Fruit fly (Drosophila melanogaster) whole organism, prepupa: ENCODE results near the gene CG12123.
A peak's percentile ranks its signal among the peaks of the same experiment; 100 is the strongest.

Experiments
- CG10669 ChIP-seq: fragments of 200-800 bp; sonication (Bioruptor generic); optimal IDR thresholded peaks from 3 replicates; lab custom pipeline; 2018; ENCODE audit warnings: missing biosample characterization, mild to moderate bottlenecking, missing genetic modification characterization, moderate library complexity
- CG11294 ChIP-seq: fragments of 200-800 bp; sonication (Bioruptor generic); IDR thresholded peaks from 2 replicates; pipeline ENCODE4 v1.3.6; 2022; ENCODE audit warnings: missing biosample characterization, missing genetic modification characterization
- CG11762 ChIP-seq: fragments of 200-800 bp; sonication (Bioruptor generic); optimal IDR thresholded peaks from 3 replicates; lab custom pipeline; 2016; ENCODE audit warnings: missing biosample characterization, missing genetic modification characterization; ENCODE audit not compliant: insufficient read depth
- CG11902 ChIP-seq: fragments of 200-800 bp; sonication (Bioruptor generic); optimal IDR thresholded peaks from 3 replicates; lab custom pipeline; 2016; ENCODE audit warnings: missing biosample characterization, missing genetic modification characterization
- CG15336 ChIP-seq: fragments of 200-800 bp; sonication (Bioruptor generic); IDR thresholded peaks from 2 replicates; pipeline ENCODE4 v1.3.6; 2022; ENCODE audit warnings: missing biosample characterization, missing genetic modification characterization
- CG1621 ChIP-seq: fragments of 200-800 bp; sonication (Bioruptor generic); optimal IDR thresholded peaks from 3 replicates; lab custom pipeline; 2018; ENCODE audit warnings: missing biosample characterization, mild to moderate bottlenecking, missing genetic modification characterization
- CG16779 ChIP-seq: fragments of 200-800 bp; sonication (Bioruptor generic); optimal IDR thresholded peaks from 3 replicates; lab custom pipeline; 2017; ENCODE audit warnings: missing biosample characterization, mild to moderate bottlenecking, missing genetic modification characterization
- CG3032 ChIP-seq: fragments of 200-800 bp; optimal IDR thresholded peaks from 2 replicates; lab custom pipeline; 2019; ENCODE audit warnings: missing biosample characterization, mild to moderate bottlenecking, missing genetic modification characterization, moderate library complexity
- CG31627 ChIP-seq: fragments of 200-800 bp; sonication (Bioruptor generic); optimal IDR thresholded peaks from 3 replicates; lab custom pipeline; 2016; ENCODE audit warnings: missing biosample characterization, missing genetic modification characterization
- CG32006 ChIP-seq: fragments of 200-800 bp; sonication (Bioruptor generic); optimal IDR thresholded peaks from 3 replicates; lab custom pipeline; 2017; ENCODE audit warnings: missing biosample characterization, mild to moderate bottlenecking, missing genetic modification characterization
- CG6163 ChIP-seq: fragments of 200-800 bp; sonication (Bioruptor generic); IDR thresholded peaks from 3 replicates; pipeline ENCODE4 v1.3.6; 2022; ENCODE audit warnings: missing biosample characterization, missing genetic modification characterization
- CG6276 ChIP-seq: fragments of 200-800 bp; sonication (Bioruptor generic); optimal IDR thresholded peaks from 2 replicates; lab custom pipeline; 2017; ENCODE audit warnings: missing biosample characterization, mild to moderate bottlenecking, missing genetic modification characterization
- CG6854 ChIP-seq: fragments of 200-800 bp; sonication (Bioruptor generic); optimal IDR thresholded peaks from 2 replicates; lab custom pipeline; 2017; ENCODE audit warnings: missing biosample characterization, mild to moderate bottlenecking, missing genetic modification characterization
- CG7368 ChIP-seq: fragments of 200-800 bp; sonication (Bioruptor generic); optimal IDR thresholded peaks from 3 replicates; lab custom pipeline; 2016; ENCODE audit warnings: missing biosample characterization, missing genetic modification characterization
- CG8119 ChIP-seq: fragments of 200-800 bp; sonication (Bioruptor generic); IDR thresholded peaks from 3 replicates; pipeline ENCODE4 v1.3.6; 2022; ENCODE audit warnings: missing biosample characterization, missing genetic modification characterization
- CG9139 ChIP-seq: fragments of 200-800 bp; sonication (Bioruptor generic); optimal IDR thresholded peaks from 3 replicates; lab custom pipeline; 2017; ENCODE audit warnings: missing biosample characterization, mild to moderate bottlenecking, missing genetic modification characterization
- Eip75B ChIP-seq: fragments of 200-800 bp; sonication (Bioruptor generic); optimal IDR thresholded peaks from 3 replicates; lab custom pipeline; 2016; ENCODE audit warnings: missing biosample characterization, missing genetic modification characterization
- Eip78C ChIP-seq: fragments of 200-800 bp; sonication (Bioruptor generic); peaks from one replicate; lab custom pipeline; 2016; ENCODE audit warnings: missing biosample characterization, missing genetic modification characterization
- Ets21C ChIP-seq: fragments of 200-800 bp; sonication (Bioruptor generic); optimal IDR thresholded peaks from 3 replicates; lab custom pipeline; 2016; ENCODE audit warnings: missing biosample characterization, missing genetic modification characterization
- Ets96B ChIP-seq: fragments of 200-800 bp; optimal IDR thresholded peaks from 2 replicates; lab custom pipeline; 2019; ENCODE audit warnings: missing biosample characterization, mild to moderate bottlenecking, missing genetic modification characterization, moderate library complexity
- Gug ChIP-seq: fragments of 200-800 bp; sonication (Bioruptor generic); IDR thresholded peaks from 2 replicates; pipeline ENCODE4 v1.3.6; 2022; ENCODE audit warnings: missing biosample characterization, missing genetic modification characterization
- Hr38 ChIP-seq: sonication (Bioruptor generic); optimal IDR thresholded peaks from 2 replicates; lab custom pipeline; 2016; ENCODE audit warnings: missing biosample characterization, missing genetic modification characterization
- Hr39 ChIP-seq: fragments of 200-800 bp; sonication (Bioruptor generic); optimal IDR thresholded peaks from 2 replicates; lab custom pipeline; 2016; ENCODE audit warnings: missing biosample characterization, missing genetic modification characterization
- Hr4 ChIP-seq: fragments of 200-800 bp; sonication (Bioruptor generic); optimal IDR thresholded peaks from 3 replicates; lab custom pipeline; 2016; ENCODE audit warnings: missing biosample characterization, missing genetic modification characterization
- Lpt ChIP-seq: fragments of 200-800 bp; sonication (Bioruptor generic); optimal IDR thresholded peaks from 3 replicates; lab custom pipeline; 2016; ENCODE audit warnings: missing biosample characterization, missing genetic modification characterization
- Met ChIP-seq: fragments of 200-800 bp; sonication (Bioruptor generic); optimal IDR thresholded peaks from 3 replicates; lab custom pipeline; 2016; ENCODE audit warnings: missing biosample characterization, missing genetic modification characterization
- OdsH ChIP-seq: fragments of 200-800 bp; sonication (Bioruptor generic); optimal IDR thresholded peaks from 3 replicates; lab custom pipeline; 2016; ENCODE audit warnings: missing biosample characterization, missing genetic modification characterization
- Smox ChIP-seq: fragments of 200-800 bp; sonication (Bioruptor generic); optimal IDR thresholded peaks from 3 replicates; lab custom pipeline; 2016; ENCODE audit warnings: missing biosample characterization, missing genetic modification characterization
- Sox102F ChIP-seq: fragments of 200-800 bp; sonication (Bioruptor generic); optimal IDR thresholded peaks from 2 replicates; lab custom pipeline; 2016; ENCODE audit warnings: missing biosample characterization, mild to moderate bottlenecking, missing genetic modification characterization
- Sox14 ChIP-seq: fragments of 200-800 bp; sonication (Bioruptor generic); optimal IDR thresholded peaks from 3 replicates; lab custom pipeline; 2016; ENCODE audit warnings: missing biosample characterization, missing genetic modification characterization
- Sox15 ChIP-seq: fragments of 200-800 bp; sonication (Bioruptor generic); optimal IDR thresholded peaks from 3 replicates; lab custom pipeline; 2016; ENCODE audit warnings: missing biosample characterization, missing genetic modification characterization
- achi ChIP-seq: fragments of 200-800 bp; sonication (Bioruptor generic); optimal IDR thresholded peaks from 3 replicates; lab custom pipeline; 2016; ENCODE audit warnings: missing biosample characterization, missing genetic modification characterization
- cyc ChIP-seq: fragments of 200-800 bp; sonication (Bioruptor generic); optimal IDR thresholded peaks from 3 replicates; lab custom pipeline; 2016; ENCODE audit warnings: missing biosample characterization, missing genetic modification characterization
- dsx ChIP-seq: fragments of 200-800 bp; optimal IDR thresholded peaks from 3 replicates; lab custom pipeline; 2019; ENCODE audit warnings: missing biosample characterization, mild to moderate bottlenecking, missing genetic modification characterization, moderate library complexity; ENCODE audit not compliant: poor library complexity, severe bottlenecking
- eg ChIP-seq: fragments of 200-800 bp; sonication (Bioruptor generic); IDR thresholded peaks from 3 replicates; pipeline ENCODE4 v1.3.6; 2022; ENCODE audit warnings: missing biosample characterization, missing genetic modification characterization
- esn ChIP-seq: fragments of 200-800 bp; sonication (Bioruptor generic); optimal IDR thresholded peaks from 2 replicates; lab custom pipeline; 2016; ENCODE audit warnings: missing biosample characterization, mild to moderate bottlenecking, missing genetic modification characterization, moderate library complexity
- fd85E ChIP-seq: fragments of 200-800 bp; sonication (Bioruptor generic); optimal IDR thresholded peaks from 3 replicates; lab custom pipeline; 2016; ENCODE audit warnings: missing biosample characterization, missing genetic modification characterization
- fkh ChIP-seq: fragments of 200-800 bp; sonication (Bioruptor generic); optimal IDR thresholded peaks from 3 replicates; lab custom pipeline; 2017; ENCODE audit warnings: missing biosample characterization, mild to moderate bottlenecking, missing genetic modification characterization, moderate library complexity
- lz ChIP-seq: fragments of 200-800 bp; sonication (Bioruptor generic); optimal IDR thresholded peaks from 3 replicates; lab custom pipeline; 2016; ENCODE audit warnings: missing biosample characterization, missing genetic modification characterization
- salr ChIP-seq, 2 experiments: fragments of 200-800 bp; sonication (Bioruptor generic); optimal IDR thresholded peaks; 3 replicates each; lab custom pipeline; 2016 to 2018; ENCODE audit warnings: missing biosample characterization in 2 of 2, missing genetic modification characterization in 2 of 2, mild to moderate bottlenecking in 1 of 2
- spab ChIP-seq: fragments of 200-800 bp; sonication (Bioruptor generic); optimal IDR thresholded peaks from 2 replicates; lab custom pipeline; 2017; ENCODE audit warnings: missing biosample characterization, mild to moderate bottlenecking, missing genetic modification characterization, missing genetic modification reagents
- svp ChIP-seq: fragments of 200-800 bp; sonication (Bioruptor generic); peaks from one replicate; lab custom pipeline; 2016; ENCODE audit warnings: missing biosample characterization, missing genetic modification characterization
- vri ChIP-seq: fragments of 200-800 bp; sonication (Bioruptor generic); optimal IDR thresholded peaks from 3 replicates; lab custom pipeline; 2016; ENCODE audit warnings: missing biosample characterization, mild to moderate bottlenecking, missing genetic modification characterization

CG12123 gene

DNA sequence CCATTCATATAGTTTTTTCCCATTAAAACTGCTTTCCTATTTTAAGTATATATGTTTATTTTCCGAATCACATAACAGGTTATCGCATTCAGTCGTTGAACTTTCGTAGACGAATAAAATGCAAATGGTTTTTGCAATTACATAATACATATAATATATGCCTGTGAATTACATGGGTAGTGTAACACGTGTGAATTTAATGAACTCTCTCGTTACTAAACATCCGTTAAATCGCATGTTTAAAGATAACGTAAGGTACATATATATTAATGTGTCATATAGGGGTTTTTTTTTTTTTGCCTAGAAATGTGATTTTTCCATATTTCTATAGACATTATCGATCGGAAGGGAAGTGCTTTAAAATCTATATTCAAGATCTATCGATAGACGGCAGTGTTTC is 27.5 kb upstream of the CG12123 start:
- TF ChIP-seq Sox102F (GFP tag; lab: Kevin White, UChicago) (no peak), CG1621 (no peak), eg (GFP tag; lab: Robert Waterston, UW) (no peak), Eip75B (GFP tag; lab: Kevin White, UChicago) (no peak), Hr4 (GFP tag; lab: Kevin White, UChicago) (no peak), fd85E (GFP tag; lab: Kevin White, UChicago) (no peak), Smox (GFP tag; lab: Kevin White, UChicago) (no peak)

DNA sequence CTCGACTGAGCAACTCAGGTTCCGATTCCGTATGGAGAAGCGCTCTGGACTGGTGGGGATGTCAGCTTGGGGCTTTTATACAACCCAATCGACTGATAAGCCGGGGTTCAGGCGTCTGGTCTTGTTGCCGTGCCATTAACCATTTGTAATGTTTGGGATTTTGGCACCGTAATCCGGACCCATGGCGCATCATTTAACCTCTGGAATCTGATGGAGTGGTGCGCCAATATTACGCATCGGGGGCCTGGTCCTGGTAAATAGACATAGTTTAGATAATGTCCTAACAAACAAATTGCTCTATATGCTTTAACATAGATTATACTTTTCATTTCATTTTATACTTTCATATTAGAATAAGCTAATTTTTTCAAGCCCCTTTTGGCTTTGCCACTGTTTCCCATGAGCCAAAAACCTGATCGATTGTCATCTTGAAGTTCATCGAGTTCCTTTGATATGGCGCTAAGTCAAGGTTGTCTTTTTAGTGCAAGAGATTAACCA is 26.9 kb upstream of the CG12123 start, which contains the start of gene CG12116:
Gene CG12116 (minus strand): TSS at position 51 of the 498 bp plus-strand sequence.
- no peak for TF ChIP-seq CG11762
- TF ChIP-seq CG7368: no peak
- TF ChIP-seq Lpt (GFP tag; lab: Kevin White, UChicago): no peak
- no peak for TF ChIP-seq Hr38 (GFP tag; lab: Kevin White, UChicago)
- TF ChIP-seq esn: no peak
- no peak for TF ChIP-seq salr (GFP tag; optimal IDR thresholded peaks at IDR 0.05; lab: Kevin White, UChicago)
- TF ChIP-seq CG1621: no peak
- TF ChIP-seq CG15336: no peak
- no peak for TF ChIP-seq spab (GFP tag; lab: Kevin White, UChicago)
- TF ChIP-seq CG11902 (GFP tag; lab: Kevin White, UChicago): no peak
- TF ChIP-seq dsx: no peak
- no peak for TF ChIP-seq CG11294
- TF ChIP-seq CG16779: no peak
- no peak for TF ChIP-seq Ets21C
- peak; percentile 18 for TF ChIP-seq Smox (GFP tag; lab: Kevin White, UChicago)
- peak; percentile 24 for TF ChIP-seq Hr39 (GFP tag; lab: Kevin White, UChicago)
- no peak for TF ChIP-seq Sox14 (GFP tag; lab: Kevin White, UChicago)
- TF ChIP-seq vri: no peak
- TF ChIP-seq svp (GFP tag; lab: Kevin White, UChicago): peak; percentile 98
- no peak for TF ChIP-seq achi (GFP tag; lab: Kevin White, UChicago)
- no peak for TF ChIP-seq CG3032 (tag; lab: Kevin White, UChicago)
- TF ChIP-seq CG8119: no peak
- TF ChIP-seq cyc (GFP tag; lab: Kevin White, UChicago): no peak
- TF ChIP-seq Sox15 (GFP tag; lab: Kevin White, UChicago): no peak
- TF ChIP-seq Eip78C: no peak
- TF ChIP-seq fkh (GFP tag; lab: Kevin White, UChicago): no peak
- TF ChIP-seq Sox102F (GFP tag; lab: Kevin White, UChicago): peak; percentile 18
- TF ChIP-seq CG32006 (GFP tag; lab: Kevin White, UChicago): no peak
- no peak for TF ChIP-seq Hr4 (GFP tag; lab: Kevin White, UChicago)
- no peak for TF ChIP-seq CG10669 (GFP tag; lab: Kevin White, UChicago)
- TF ChIP-seq CG6854 (GFP tag; lab: Kevin White, UChicago): no peak
- no peak for TF ChIP-seq Ets96B
- no peak for TF ChIP-seq CG9139 (GFP tag; lab: Kevin White, UChicago)
- peak; percentile 13 for TF ChIP-seq Met (GFP tag; lab: Kevin White, UChicago)
- TF ChIP-seq OdsH: no peak
- no peak for TF ChIP-seq lz (GFP tag; lab: Kevin White, UChicago)
- TF ChIP-seq CG6276 (GFP tag; lab: Kevin White, UChicago): no peak
- TF ChIP-seq eg (GFP tag; lab: Robert Waterston, UW): no peak
- TF ChIP-seq CG6163 (GFP tag; lab: Robert Waterston, UW): no peak
- TF ChIP-seq Gug (GFP tag; lab: Robert Waterston, UW): no peak
- TF ChIP-seq CG31627 (GFP tag; lab: Kevin White, UChicago): peak; percentile 7
